Fruit fly (Drosophila melanogaster) whole organism, embryonic: ENCODE results near the gene CG43400.

Experiments
- CG10366 ChIP-seq: fragments of 200-800 bp; sonication (Bioruptor generic); IDR thresholded peaks from 2 replicates; pipeline ENCODE4 v1.3.6; 2022; ENCODE audit warnings: missing biosample characterization, missing genetic modification characterization
- CG10654 ChIP-seq: fragments of 200-800 bp; sonication (Bioruptor generic); optimal IDR thresholded peaks from 2 replicates; lab custom pipeline; 2016; ENCODE audit warnings: missing biosample characterization, missing genetic modification characterization
- CG10959 ChIP-seq: fragments of 200-800 bp; sonication (Bioruptor generic); IDR thresholded peaks from 2 replicates; pipeline ENCODE4 v1.3.6; 2022; ENCODE audit warnings: missing biosample characterization, missing genetic modification characterization
- CG14710 ChIP-seq: fragments of 200-800 bp; sonication (Bioruptor generic); optimal IDR thresholded peaks from 3 replicates; lab custom pipeline; 2019; ENCODE audit warnings: missing biosample characterization, mild to moderate bottlenecking, missing genetic modification characterization, moderate library complexity
- CG15011 ChIP-seq: fragments of 200-800 bp; sonication (Bioruptor generic); optimal IDR thresholded peaks from 3 replicates; lab custom pipeline; 2018; ENCODE audit warnings: missing biosample characterization, mild to moderate bottlenecking, missing genetic modification characterization
- CG1603 ChIP-seq: fragments of 200-800 bp; sonication (Bioruptor generic); optimal IDR thresholded peaks from 2 replicates; lab custom pipeline; 2019; ENCODE audit warnings: missing biosample characterization, mild to moderate bottlenecking, missing genetic modification characterization, moderate library complexity
- CG16813 ChIP-seq: fragments of 200-800 bp; sonication (Bioruptor generic); IDR thresholded peaks from 3 replicates; pipeline ENCODE4 v1.3.6; 2022; ENCODE audit warnings: missing biosample characterization, missing genetic modification characterization; ENCODE audit not compliant: partially characterized antibody
- CG17385 ChIP-seq: fragments of 200-800 bp; sonication (Bioruptor generic); optimal IDR thresholded peaks from 3 replicates; lab custom pipeline; 2018; ENCODE audit warnings: missing biosample characterization, mild to moderate bottlenecking, missing genetic modification characterization
- CG17912 ChIP-seq: fragments of 200-800 bp; sonication (Bioruptor generic); optimal IDR thresholded peaks from 2 replicates; lab custom pipeline; 2018; ENCODE audit warnings: missing biosample characterization, mild to moderate bottlenecking, missing genetic modification characterization
- CG2202 ChIP-seq: fragments of 200-800 bp; sonication (Bioruptor generic); optimal IDR thresholded peaks from 2 replicates; lab custom pipeline; 2018; ENCODE audit warnings: missing biosample characterization, mild to moderate bottlenecking, missing genetic modification characterization
- CG2712 ChIP-seq: fragments of 200-800 bp; optimal IDR thresholded peaks from 3 replicates; lab custom pipeline; 2019; ENCODE audit warnings: missing biosample characterization, mild to moderate bottlenecking, missing genetic modification characterization, moderate library complexity
- CG30431 ChIP-seq: fragments of 200-800 bp; sonication (Bioruptor generic); optimal IDR thresholded peaks from 2 replicates; lab custom pipeline; 2017; ENCODE audit warnings: missing biosample characterization, missing genetic modification characterization
- CG3281 ChIP-seq: fragments of 200-800 bp; sonication (Bioruptor generic); optimal IDR thresholded peaks from 3 replicates; lab custom pipeline; 2017; ENCODE audit warnings: missing biosample characterization, mild to moderate bottlenecking, missing genetic modification characterization
- CG34376 ChIP-seq: fragments of 200-800 bp; sonication (Bioruptor generic); optimal IDR thresholded peaks from 2 replicates; lab custom pipeline; 2018; ENCODE audit warnings: missing biosample characterization, mild to moderate bottlenecking, missing genetic modification characterization
- CG4328 ChIP-seq: fragments of 200-800 bp; sonication (Bioruptor generic); optimal IDR thresholded peaks from 3 replicates; lab custom pipeline; 2017; ENCODE audit warnings: missing biosample characterization, missing genetic modification reagents, missing genetic modification characterization
- CG4424 ChIP-seq: fragments of 200-800 bp; sonication (Bioruptor generic); optimal IDR thresholded peaks from 3 replicates; lab custom pipeline; 2016; ENCODE audit warnings: missing biosample characterization, missing genetic modification characterization
- CG6272 ChIP-seq: fragments of 200-800 bp; sonication (Bioruptor generic); IDR thresholded peaks from 2 replicates; pipeline ENCODE4 v1.3.6; 2022; ENCODE audit warnings: missing biosample characterization, missing genetic modification characterization
- CG9215 ChIP-seq: fragments of 200-800 bp; sonication (Bioruptor generic); IDR thresholded peaks from 2 replicates; pipeline ENCODE4 v1.3.6; 2022; ENCODE audit warnings: missing biosample characterization, missing genetic modification characterization
- CG9727 ChIP-seq: fragments of 200-800 bp; sonication (Bioruptor generic); optimal IDR thresholded peaks from 3 replicates; lab custom pipeline; 2017; ENCODE audit warnings: missing biosample characterization, mild to moderate bottlenecking, missing genetic modification characterization
- CG9876 ChIP-seq: fragments of 200-800 bp; sonication (Bioruptor generic); optimal IDR thresholded peaks from 2 replicates; lab custom pipeline; 2016; ENCODE audit warnings: missing biosample characterization, missing genetic modification characterization
- D19A ChIP-seq: fragments of 200-800 bp; optimal IDR thresholded peaks from 3 replicates; lab custom pipeline; 2019; ENCODE audit warnings: missing biosample characterization, mild to moderate bottlenecking, missing genetic modification characterization, moderate library complexity
- Eip74EF ChIP-seq, 2 experiments: fragments of 200-800 bp in 1 of 2; fragments of >200 bp in 1 of 2; sonication (Bioruptor generic) in 1 of 2; optimal IDR thresholded peaks; 2 replicates each; lab custom pipeline; 2017 to 2019; ENCODE audit warnings: missing biosample characterization in 2 of 2, missing genetic modification characterization in 2 of 2, mild to moderate bottlenecking in 1 of 2, moderate library complexity in 1 of 2
- Ets97D ChIP-seq: fragments of 200-800 bp; sonication (Bioruptor generic); optimal IDR thresholded peaks from 3 replicates; lab custom pipeline; 2016; ENCODE audit warnings: missing biosample characterization, missing genetic modification characterization
- Fer1 ChIP-seq: fragments of 200-800 bp; sonication (Bioruptor generic); optimal IDR thresholded peaks from 2 replicates; lab custom pipeline; 2017; ENCODE audit warnings: missing biosample characterization, mild to moderate bottlenecking, missing genetic modification characterization
- Fer2 ChIP-seq: fragments of 200-800 bp; sonication (Bioruptor generic); optimal IDR thresholded peaks from 2 replicates; lab custom pipeline; 2018; ENCODE audit warnings: missing biosample characterization, mild to moderate bottlenecking, missing genetic modification characterization, moderate library complexity
- Hr39 ChIP-seq: fragments of >200 bp; optimal IDR thresholded peaks from 2 replicates; lab custom pipeline; 2017
- Scr ChIP-seq: fragments of 200-800 bp; sonication (Bioruptor generic); IDR thresholded peaks from 2 replicates; pipeline ENCODE4 v1.3.6; 2022; ENCODE audit warnings: missing biosample characterization, missing genetic modification characterization; ENCODE audit not compliant: partially characterized antibody
- Side ChIP-seq: fragments of 200-800 bp; sonication (Bioruptor generic); optimal IDR thresholded peaks from 2 replicates; lab custom pipeline; 2016; ENCODE audit warnings: missing biosample characterization, missing genetic modification characterization
- Spps ChIP-seq: fragments of 200-800 bp; sonication (Bioruptor generic); optimal IDR thresholded peaks from 2 replicates; lab custom pipeline; 2018; ENCODE audit warnings: missing biosample characterization, mild to moderate bottlenecking, missing genetic modification characterization
- amos ChIP-seq: fragments of 200-800 bp; sonication (Bioruptor generic); IDR thresholded peaks from 2 replicates; pipeline ENCODE4 v1.3.6; 2022; ENCODE audit warnings: missing biosample characterization, missing genetic modification characterization; ENCODE audit not compliant: partially characterized antibody
- ap ChIP-seq: fragments of 200-800 bp; sonication (Bioruptor generic); IDR thresholded peaks from 2 replicates; pipeline ENCODE4 v1.3.6; 2022; ENCODE audit warnings: missing biosample characterization, missing genetic modification characterization
- ara ChIP-seq: fragments of 200-800 bp; sonication (Bioruptor generic); IDR thresholded peaks from 2 replicates; pipeline ENCODE4 v1.3.6; 2022; ENCODE audit warnings: missing biosample characterization, missing genetic modification characterization
- corto ChIP-seq: fragments of 200-800 bp; sonication (Bioruptor generic); optimal IDR thresholded peaks from 2 replicates; lab custom pipeline; 2016; ENCODE audit warnings: missing biosample characterization, mild to moderate bottlenecking, missing genetic modification characterization, moderate library complexity
- en ChIP-seq: fragments of 200-800 bp; sonication (Bioruptor generic); optimal IDR thresholded peaks from 2 replicates; lab custom pipeline; 2016; ENCODE audit warnings: missing biosample characterization, missing genetic modification characterization
- fd64A ChIP-seq: fragments of 200-800 bp; sonication (Bioruptor generic); optimal IDR thresholded peaks from 3 replicates; lab custom pipeline; 2018; ENCODE audit warnings: missing biosample characterization, mild to moderate bottlenecking, missing genetic modification characterization
- fd96Cb ChIP-seq: fragments of 200-800 bp; sonication (Bioruptor generic); optimal IDR thresholded peaks from 2 replicates; lab custom pipeline; 2018; ENCODE audit warnings: missing biosample characterization, mild to moderate bottlenecking, missing genetic modification characterization, moderate library complexity
- gcm ChIP-seq: fragments of 200-800 bp; sonication (Bioruptor generic); optimal IDR thresholded peaks from 2 replicates; lab custom pipeline; 2019; ENCODE audit warnings: missing biosample characterization, mild to moderate bottlenecking, missing genetic modification characterization, moderate library complexity
- h ChIP-seq: fragments of >200 bp; optimal IDR thresholded peaks from 2 replicates; lab custom pipeline; 2017
- ham ChIP-seq: fragments of 200-800 bp; sonication (Bioruptor generic); IDR thresholded peaks from 2 replicates; pipeline ENCODE4 v1.3.6; 2022; ENCODE audit warnings: missing biosample characterization, missing genetic modification characterization
- insv ChIP-seq, 2 experiments: fragments of 200-800 bp; sonication (Bioruptor generic); optimal IDR thresholded peaks; 3 replicates each; lab custom pipeline; 2016 to 2018; ENCODE audit warnings: missing biosample characterization in 2 of 2, missing genetic modification characterization in 2 of 2
- lov ChIP-seq, 2 experiments: fragments of 200-800 bp in 1 of 2; fragments of >200 bp in 1 of 2; sonication (Bioruptor generic) in 1 of 2; IDR thresholded peaks in 1 of 2; optimal IDR thresholded peaks in 1 of 2; 2 replicates in 1 of 2; 3 replicates in 1 of 2; pipeline versions ENCODE4 v1.3.6 to Lab custom; 2017 to 2022; ENCODE audit warnings: missing biosample characterization in 1 of 2, missing genetic modification characterization in 1 of 2
- peb ChIP-seq: fragments of 200-800 bp; sonication (Bioruptor generic); IDR thresholded peaks from 2 replicates; pipeline ENCODE4 v1.3.6; 2022; ENCODE audit warnings: missing biosample characterization, missing genetic modification characterization
- psq ChIP-seq: fragments of 200-800 bp; sonication (Bioruptor generic); optimal IDR thresholded peaks from 2 replicates; lab custom pipeline; 2017; ENCODE audit warnings: missing biosample characterization, missing genetic modification characterization
- ranshi ChIP-seq: fragments of 200-800 bp; sonication (Bioruptor generic); IDR thresholded peaks from 2 replicates; pipeline ENCODE4 v1.3.6; 2022; ENCODE audit warnings: missing biosample characterization, missing genetic modification characterization
- sd ChIP-seq: fragments of 200-800 bp; sonication (Bioruptor generic); optimal IDR thresholded peaks from 3 replicates; lab custom pipeline; 2018; ENCODE audit warnings: missing biosample characterization, mild to moderate bottlenecking, missing genetic modification characterization, moderate library complexity
- slbo ChIP-seq: fragments of 200-800 bp; sonication (Bioruptor generic); IDR thresholded peaks from 2 replicates; pipeline ENCODE4 v1.3.6; 2022; ENCODE audit warnings: missing biosample characterization, missing genetic modification characterization
- sug ChIP-seq: fragments of 200-800 bp; optimal IDR thresholded peaks from 2 replicates; lab custom pipeline; 2019; ENCODE audit warnings: missing biosample characterization, mild to moderate bottlenecking, missing genetic modification characterization, moderate library complexity
- trh ChIP-seq: fragments of 200-800 bp; sonication (Bioruptor generic); optimal IDR thresholded peaks from 2 replicates; lab custom pipeline; 2016; ENCODE audit warnings: missing biosample characterization, missing genetic modification characterization
- ttk ChIP-seq: fragments of 200-800 bp; sonication (Bioruptor generic); IDR thresholded peaks from 2 replicates; pipeline ENCODE4 v2.1.2; 2022; ENCODE audit warnings: missing biosample characterization, missing genetic modification characterization
- vvl ChIP-seq: fragments of 200-800 bp; sonication (Bioruptor generic); IDR thresholded peaks from 2 replicates; pipeline ENCODE4 v1.3.6; 2022; ENCODE audit warnings: missing biosample characterization, missing genetic modification characterization
- zen2 ChIP-seq: fragments of 200-800 bp; sonication (Bioruptor generic); IDR thresholded peaks from 3 replicates; pipeline ENCODE4 v1.3.6; 2022; ENCODE audit warnings: missing biosample characterization, missing genetic modification characterization; ENCODE audit not compliant: partially characterized antibody

Gene CG43400

dm6 chr2L:8514748-8515147, 24.2 kb downstream of the CG43400 start, which contains the start of the genes CG13097 and PIG-U (continued):
- peak; percentile 84 for TF ChIP-seq Fer1 (GFP tag; lab: Kevin White, UChicago)
- TF ChIP-seq CG6272 (GFP tag; lab: Robert Waterston, UW): peak; percentile 74
- TF ChIP-seq Spps (tag; lab: Kevin White, UChicago): peak; percentile 57
- TF ChIP-seq CG9215 (GFP tag; lab: Robert Waterston, UW): peak; percentile 72
- peak; percentile 85 for TF ChIP-seq ranshi (GFP tag; lab: Robert Waterston, UW)
- TF ChIP-seq sug (tag; lab: Kevin White, UChicago): peak; percentile 88
- TF ChIP-seq fd64A (GFP tag; lab: Kevin White, UChicago): peak; percentile 31
- TF ChIP-seq h (lab: Kevin White, UChicago): no peak
- TF ChIP-seq CG4424: peak; percentile 87
- TF ChIP-seq peb: peak; percentile 18; the same call in 1 of the 2 replicates
- no peak for TF ChIP-seq D19A (tag; lab: Kevin White, UChicago)
- TF ChIP-seq CG17385 (GFP tag; lab: Kevin White, UChicago): peak; percentile 74
- TF ChIP-seq fd96Cb (tag; lab: Kevin White, UChicago): peak; percentile 53
- TF ChIP-seq zen2 (GFP tag; lab: Robert Waterston, UW): peak; percentile 83; the same call in 2 of the 3 replicates
- peak; percentile 85 for TF ChIP-seq corto (GFP tag; lab: Kevin White, UChicago)
- TF ChIP-seq CG10959 (GFP tag; lab: Robert Waterston, UW): peak; percentile 58; the same call in 1 of the 2 replicates
- peak; percentile 35 for TF ChIP-seq CG9876 (GFP tag; lab: Kevin White, UChicago)
- TF ChIP-seq CG9727 (GFP tag; lab: Kevin White, UChicago): peak; percentile 77
- TF ChIP-seq CG17912 (GFP tag; lab: Kevin White, UChicago): no peak
- peak; percentile 89 for TF ChIP-seq CG14710 (tag; lab: Kevin White, UChicago)
- peak; percentile 50 for TF ChIP-seq ttk (GFP tag; lab: Robert Waterston, UW)
- no peak for TF ChIP-seq ham
- peak; percentile 83 for TF ChIP-seq CG34376 (GFP tag; lab: Kevin White, UChicago)
- TF ChIP-seq CG2202: peak; percentile 55
- TF ChIP-seq CG16813 (GFP tag; lab: Robert Waterston, UW): peak; percentile 94
- TF ChIP-seq CG30431 (GFP tag; lab: Kevin White, UChicago): no peak
- peak; percentile 79 for TF ChIP-seq CG10654 (GFP tag; lab: Kevin White, UChicago)
- TF ChIP-seq CG3281 (GFP tag; lab: Kevin White, UChicago): peak; percentile 77
- no peak for TF ChIP-seq Hr39 (lab: Kevin White, UChicago)
- TF ChIP-seq slbo (GFP tag; lab: Robert Waterston, UW): peak; percentile 92
- no peak for TF ChIP-seq en (GFP tag; lab: Kevin White, UChicago)
- TF ChIP-seq amos (GFP tag; lab: Robert Waterston, UW): peak; percentile 85
- peak; percentile 18 for TF ChIP-seq CG1603
- TF ChIP-seq Fer2 (tag; lab: Kevin White, UChicago): peak; percentile 76
- peak; percentile 55 for TF ChIP-seq psq
- TF ChIP-seq trh (GFP tag; lab: Kevin White, UChicago): peak; percentile 62
- TF ChIP-seq Scr (GFP tag; lab: Robert Waterston, UW): peak; percentile 96
- TF ChIP-seq Eip74EF (GFP tag; optimal IDR thresholded peaks at IDR 0.05; lab: Kevin White, UChicago): no peak
- peak; percentile 78 for TF ChIP-seq Ets97D (GFP tag; lab: Kevin White, UChicago)
- peak; percentile 78 for TF ChIP-seq CG4328
- peak in 1 of 2 experiments; percentile 13 for TF ChIP-seq insv (GFP tag; optimal IDR thresholded peaks at IDR 0.05; lab: Kevin White, UChicago)
- no peak for TF ChIP-seq sd (tag; lab: Kevin White, UChicago)
- TF ChIP-seq CG15011: no peak
- peak; percentile 79 for TF ChIP-seq ara (GFP tag; lab: Robert Waterston, UW)
- no peak for TF ChIP-seq gcm (GFP tag; lab: Kevin White, UChicago)
- TF ChIP-seq lov (optimal IDR thresholded peaks at IDR 0.05; lab: Kevin White, UChicago): no peak
- TF ChIP-seq lov (GFP tag; IDR thresholded peaks at IDR 0.05; lab: Robert Waterston, UW): no peak
- TF ChIP-seq vvl (GFP tag; lab: Robert Waterston, UW): peak; percentile 84
- TF ChIP-seq Side (GFP tag; lab: Kevin White, UChicago): peak; percentile 68
- peak; percentile 70 for TF ChIP-seq CG10366 (GFP tag; lab: Robert Waterston, UW)
- peak; percentile 90 for TF ChIP-seq CG2712
- TF ChIP-seq ap (GFP tag; lab: Robert Waterston, UW): 0 out of 2 replicates have a peak, but pooled peaks have one; percentile 12
